Fruit fly (Drosophila melanogaster): ENCODE data around the gene CG7720.

DNA sequence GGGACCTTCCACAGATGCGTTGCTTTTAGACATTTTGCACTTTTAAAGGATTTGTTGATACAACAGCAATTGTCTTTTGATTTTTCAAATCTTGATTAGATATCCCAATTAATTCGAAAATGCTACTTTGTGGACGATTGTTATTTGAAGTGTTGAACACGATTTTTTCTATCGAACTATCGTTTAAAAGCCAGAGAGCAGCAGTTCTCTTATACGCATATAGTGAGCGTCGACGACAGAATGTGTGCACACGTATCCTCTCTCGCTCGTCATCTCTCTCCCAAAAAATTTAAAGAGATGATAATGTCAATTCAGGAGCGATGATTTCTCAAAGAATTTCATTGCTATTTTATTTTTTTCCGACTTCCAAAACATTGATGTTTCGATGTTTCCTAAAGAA is 72.5 kb downstream of the CG7720 start, which contains the start of gene CG34283:
- TF ChIP-seq usp (GFP tag; optimal IDR thresholded peaks at IDR 0.05) (no peak), CG8478 (optimal IDR thresholded peaks at IDR 0.05) (no peak), psq (optimal IDR thresholded peaks at IDR 0.05) (no peak), Dll (optimal IDR thresholded peaks at IDR 0.05) (no peak), EcR (GFP tag; optimal IDR thresholded peaks at IDR 0.05) (no peak)
